Fruit fly (Drosophila melanogaster) whole organism, larva: ENCODE measurements around the gene Grp170.

ENCODE experiments used
- noc ChIP-seq: fragments of 200-800 bp; sonication (Bioruptor generic); optimal IDR thresholded peaks from 3 replicates; lab custom pipeline; 2019; ENCODE audit warnings: missing biosample characterization, mild to moderate bottlenecking, missing genetic modification characterization, moderate library complexity

Gene Grp170

dm6 chrX:2249763-2250162 lies 25.1 kb downstream of the Grp170 start, which contains the start of gene crn:
crn (minus strand) TSS chrX:2249983.
- TF ChIP-seq noc (tag; lab: Kevin White, UChicago) = no peak

dm6 chrX:2245931-2246330 lies 28.9 kb downstream of the Grp170 start, which contains the start of gene Or2a:
Or2a (plus strand) TSS chrX:2246231.
- no peak for TF ChIP-seq noc (tag; lab: Kevin White, UChicago)

dm6 chrX:2244753-2245152 lies 30.1 kb downstream of the Grp170 start:
- TF ChIP-seq noc (tag; lab: Kevin White, UChicago) = no peak

- no peak for TF ChIP-seq noc (tag; lab: Kevin White, UChicago)
Observed at dm6 chrX:2242897-2243296, 32.0 kb downstream of the Grp170 start.

dm6 chrX:2241842-2242241 lies 33.0 kb downstream of the Grp170 start, which contains the start of gene kz:
kz (minus strand) TSS chrX:2242035.
- no peak for TF ChIP-seq noc (tag; lab: Kevin White, UChicago)

- no peak for TF ChIP-seq noc (tag; lab: Kevin White, UChicago)
Observed at dm6 chrX:2225138-2225537, 49.7 kb downstream of the Grp170 start, which contains the start of gene pcx. pcx (plus strand) TSS chrX:2225296.

- no peak for TF ChIP-seq noc (tag; lab: Kevin White, UChicago)
Observed at dm6 chrX:2223454-2223853, 51.4 kb downstream of the Grp170 start, which contains the start of gene CG14052. CG14052 (plus strand) TSS chrX:2223754.

dm6 chrX:2222181-2222790 lies 52.6 kb downstream of the Grp170 start, which contains the start of gene Vinc:
Vinc (minus strand) TSS chrX:2222567.
- peak; percentile 67 for TF ChIP-seq noc (tag; lab: Kevin White, UChicago)

dm6 chrX:2221598-2221997 lies 53.3 kb downstream of the Grp170 start:
- TF ChIP-seq noc (tag; lab: Kevin White, UChicago) = no peak
